Worm (Caenorhabditis elegans): Measurements from ENCODE around the gene lgc-27.

lgc-27 gene

DNA sequence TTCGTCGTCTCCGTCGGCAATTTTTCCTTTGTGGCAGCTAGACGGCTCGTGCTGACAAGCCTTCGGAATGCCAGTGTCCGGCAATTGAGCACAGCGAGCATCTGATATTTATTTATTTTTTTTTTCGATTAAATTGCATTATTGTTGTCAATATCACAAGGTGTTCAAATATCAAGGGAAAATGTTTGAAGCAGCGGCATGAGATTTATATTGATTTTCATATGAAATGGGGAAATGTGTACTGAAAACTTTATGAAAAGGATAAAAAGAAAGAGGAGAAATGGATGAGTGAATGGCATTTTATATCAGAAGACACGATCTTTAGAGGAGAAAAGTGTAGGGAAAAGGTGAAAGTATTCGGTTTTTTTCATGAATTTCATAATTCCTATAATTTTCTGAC lies 46.4 kb upstream of the lgc-27 start, which contains the start of gene coa-3 (continued):
- TF ChIP-seq B0019.2 (GFP tag; conservative IDR thresholded peaks at IDR 0.05) (no peak), F10E7.11 (tag; optimal IDR thresholded peaks at IDR 0.05) (no peak), nhr-90 (tag; optimal IDR thresholded peaks at IDR 0.05) (no peak)

DNA sequence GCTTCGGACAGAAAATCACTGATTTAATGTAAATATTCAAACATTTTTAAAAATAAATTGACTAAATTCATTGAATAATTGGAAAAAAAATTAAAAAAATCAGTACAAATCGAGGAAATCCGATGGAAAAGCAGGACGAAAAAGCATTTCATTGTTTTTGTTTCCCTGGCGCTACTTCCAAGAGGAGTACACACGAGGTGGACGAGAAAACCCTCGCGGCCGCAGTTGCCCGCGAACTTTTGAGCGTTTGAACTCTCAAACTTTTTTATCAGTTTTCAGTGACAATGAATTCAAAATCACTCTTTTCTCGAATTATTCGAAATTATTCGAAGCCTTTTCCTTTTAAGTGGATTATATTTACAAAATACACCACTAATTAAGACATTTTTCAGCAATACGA lies 45.9 kb upstream of the lgc-27 start, which contains the start of gene F35D11.4:
F35D11.4 (plus strand) TSS at position 393 of the 400 bp plus-strand sequence.
- TF ChIP-seq lsl-1 (GFP tag; optimal IDR thresholded peaks at IDR 0.05) (peak; percentile 73), egrh-3 (GFP tag; IDR thresholded peaks at IDR 0.05) (peak; percentile 46; the same call in 1 of the 2 replicates), D2030.7 (GFP tag; IDR thresholded peaks at IDR 0.05) (peak; percentile 72), nfyb-1 (GFP tag; IDR thresholded peaks at IDR 0.05) (no peak), dpl-1 (GFP tag; optimal IDR thresholded peaks at IDR 0.05) (peak; percentile 76), madf-10 (tag; optimal IDR thresholded peaks at IDR 0.05) (peak; percentile 69), ceh-79 (tag; optimal IDR thresholded peaks at IDR 0.05) (no peak), C17E4.6 (GFP tag; IDR thresholded peaks at IDR 0.05) (no peak), F23B12.7 (tag; optimal IDR thresholded peaks at IDR 0.05; ENCODE audit: insufficient read depth) (peak; percentile 31), nhr-90 (tag; optimal IDR thresholded peaks at IDR 0.05) (no peak), snpc-4 (GFP tag; optimal IDR thresholded peaks at IDR 0.05) (no peak), snpc-4 (tag; optimal IDR thresholded peaks at IDR 0.05) (peak in 3 of 4 experiments; percentile 10 to 52 (median 27)), chd-7 (tag; optimal IDR thresholded peaks at IDR 0.05) (no peak), egl-18 (GFP tag; IDR thresholded peaks at IDR 0.05) (no peak), snpc-1.3 (tag; optimal IDR thresholded peaks at IDR 0.05; ENCODE audit: insufficient read depth) (peak; percentile 2), tbx-9 (tag; optimal IDR thresholded peaks at IDR 0.05; ENCODE audit: borderline replicate concordance) (no peak), mel-28 (tag; optimal IDR thresholded peaks at IDR 0.05; ENCODE audit: borderline replicate concordance) (no peak), let-526 (GFP tag; IDR thresholded peaks at IDR 0.05) (0 out of 2 replicates have a peak, but pooled peaks have one; percentile 64), nhr-179 (tag; optimal IDR thresholded peaks at IDR 0.05) (no peak), sea-2 (GFP tag; IDR thresholded peaks at IDR 0.05) (no peak), F10E7.11 (tag; optimal IDR thresholded peaks at IDR 0.05) (no peak), ztf-22 (GFP tag; optimal IDR thresholded peaks at IDR 0.05) (no peak), nhr-120 (GFP tag; IDR thresholded peaks at IDR 0.05) (no peak), snpc-3.4 (tag; optimal IDR thresholded peaks at IDR 0.05) (no peak), F57A8.1 (GFP tag; optimal IDR thresholded peaks at IDR 0.05) (no peak), Y53G8AR.9 (GFP tag; conservative IDR thresholded peaks at IDR 0.05) (0 out of 2 replicates have a peak, but pooled peaks have one; percentile 22), hrde-1 (tag; optimal IDR thresholded peaks at IDR 0.05; ENCODE audit: borderline replicate concordance) (no peak), lsy-27 (tag; optimal IDR thresholded peaks at IDR 0.05; ENCODE audit: borderline replicate concordance, insufficient read depth) (no peak), madf-8 (GFP tag; conservative IDR thresholded peaks at IDR 0.05) (peak; percentile 78), dpff-1 (tag; optimal IDR thresholded peaks at IDR 0.05) (no peak), ztf-6 (GFP tag; IDR thresholded peaks at IDR 0.05) (no peak; the same call in 1 of the 2 replicates), sptf-2 (GFP tag; optimal IDR thresholded peaks at IDR 0.05) (no peak), hmg-1.2 (GFP tag; IDR thresholded peaks at IDR 0.05) (peak; percentile 46), ztf-28 (GFP tag; IDR thresholded peaks at IDR 0.05) (peak; percentile 26; the same call in 1 of the 2 replicates), let-607 (tag; optimal IDR thresholded peaks at IDR 0.05) (peak in 1 of 2 experiments; percentile 46), F22D6.2 (tag; optimal IDR thresholded peaks at IDR 0.05) (peak; percentile 5), zim-3 (tag; optimal IDR thresholded peaks at IDR 0.05) (no peak), hmg-20 (GFP tag; IDR thresholded peaks at IDR 0.05) (no peak), B0336.3 (GFP tag; IDR thresholded peaks at IDR 0.05) (peak; percentile 47; the same call in 1 of the 2 replicates), C06A6.2 (GFP tag; conservative IDR thresholded peaks at IDR 0.05) (no peak), B0261.1 (tag; optimal IDR thresholded peaks at IDR 0.05) (no peak), Y56A3A.18 (GFP tag; IDR thresholded peaks at IDR 0.05) (no peak), hsf-1 (GFP tag; IDR thresholded peaks at IDR 0.05) (no peak), athp-1 (tag; optimal IDR thresholded peaks at IDR 0.05) (peak; percentile 46), T26A5.8 (tag; optimal IDR thresholded peaks at IDR 0.05) (no peak)
